Worm (Caenorhabditis elegans) whole organism, L4/young adult: Measurements from ENCODE around the gene fip-4.

Source experiments
- W03F9.2 ChIP-seq: fragments of 150-350 bp; optimal IDR thresholded peaks from 2 replicates; lab custom pipeline; 2014; ENCODE audit warnings: missing biosample characterization, missing genetic modification characterization
- him-1 ChIP-seq: sonication (generic microtip); optimal IDR thresholded peaks from 2 replicates; lab custom pipeline; 2016; ENCODE audit warnings: missing genotype, missing genetic modification reagents, missing genetic modification characterization, missing compliant biosample characterization

- TF ChIP-seq W03F9.2 (tag; lab: Kevin White, UChicago) (no peak), him-1 (no peak)
Observed at ce11 chrV:8627580-8627979, 16.5 kb upstream of the fip-4 start.
